Worm (Caenorhabditis elegans): ENCODE data around the gene F36H5.9.

DNA sequence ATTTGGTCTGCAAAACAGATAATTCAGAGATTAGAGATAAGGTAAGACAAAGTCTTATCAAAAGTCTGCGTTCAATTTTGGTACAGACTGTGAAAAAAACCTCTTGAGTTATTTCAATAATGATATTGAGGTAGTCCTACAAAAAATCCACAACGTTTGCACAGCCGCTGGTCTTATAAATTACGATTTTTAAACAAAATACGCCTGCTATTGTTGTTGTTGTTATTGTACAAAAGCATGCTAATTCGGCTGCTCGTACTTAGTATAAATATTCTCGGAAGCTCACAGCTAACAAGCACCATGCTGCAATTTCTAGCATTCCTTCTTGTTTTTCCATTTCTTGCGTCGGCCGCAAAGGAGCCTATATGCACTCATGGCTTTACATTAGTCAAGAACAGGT is 8.7 kb downstream of the F36H5.9 start, which contains the start of gene clec-19:
- no peak for TF ChIP-seq nhr-237 (tag; optimal IDR thresholded peaks at IDR 0.05)
- no peak for TF ChIP-seq pqm-1 (tag; optimal IDR thresholded peaks at IDR 0.05)
- TF ChIP-seq pag-3 (tag; optimal IDR thresholded peaks at IDR 0.05; ENCODE audit: borderline replicate concordance, insufficient read depth) = no peak
- no peak for TF ChIP-seq lsy-2 (tag; optimal IDR thresholded peaks at IDR 0.05)
- no peak for TF ChIP-seq tbx-2 (tag; optimal IDR thresholded peaks at IDR 0.05)

Measured in whole organism, L1 larva.